Worm (Caenorhabditis elegans) whole organism, L4 larva: ENCODE data around the gene cit-1.2.

Source experiments
- fkh-10 ChIP-seq: fragments of 150-350 bp; optimal IDR thresholded peaks from 2 replicates; lab custom pipeline; 2014; ENCODE audit warnings: missing biosample characterization, missing genetic modification reagents, missing genetic modification characterization
- skn-1 ChIP-seq: fragments of 150-350 bp; optimal IDR thresholded peaks from 2 replicates; lab custom pipeline; 2014; ENCODE audit warnings: missing biosample characterization, missing genetic modification characterization

ce11 chrIII:8061114-8061513 lies 50.5 kb downstream of the cit-1.2 start:
- no peak for TF ChIP-seq fkh-10 (GFP tag; lab: Kevin White, UChicago)
- no peak for TF ChIP-seq skn-1
